Worm (Caenorhabditis elegans) whole organism, L1 larva: ENCODE results near the gene E02H4.7.

ENCODE experiments used
- C04F5.9 ChIP-seq: sonication (generic microtip); optimal IDR thresholded peaks from 2 replicates; lab custom pipeline; 2016; ENCODE audit warnings: missing genetic modification characterization, missing compliant biosample characterization
- C34B4.2 ChIP-seq: sonication (generic microtip); optimal IDR thresholded peaks from 2 replicates; lab custom pipeline; 2017; ENCODE audit warnings: mild to moderate bottlenecking, missing genetic modification characterization, missing compliant biosample characterization
- F16B12.6 ChIP-seq: fragments of 150-350 bp; optimal IDR thresholded peaks from 2 replicates; lab custom pipeline; 2014; ENCODE audit warnings: missing biosample characterization, missing genetic modification characterization
- aha-1 ChIP-seq: fragments of 150-350 bp; optimal IDR thresholded peaks from 2 replicates; lab custom pipeline; 2014; ENCODE audit warnings: missing biosample characterization, missing genetic modification characterization
- alr-1 ChIP-seq: fragments of 200-800 bp; sonication (Bioruptor generic); optimal IDR thresholded peaks from 2 replicates; lab custom pipeline; 2018; ENCODE audit warnings: borderline replicate concordance, mild to moderate bottlenecking, missing genetic modification characterization, missing compliant biosample characterization
- aly-2 ChIP-seq: fragments of 150-350 bp; optimal IDR thresholded peaks from 2 replicates; lab custom pipeline; 2014; ENCODE audit warnings: missing biosample characterization, missing genetic modification characterization
- ama-1 ChIP-seq: fragments of 150-350 bp; optimal IDR thresholded peaks from 2 replicates; lab custom pipeline; 2014
- ceh-8 ChIP-seq: fragments of 200-800 bp; sonication (Bioruptor generic); optimal IDR thresholded peaks from 2 replicates; lab custom pipeline; 2018; ENCODE audit warnings: mild to moderate bottlenecking, missing genetic modification characterization, moderate library complexity, missing compliant biosample characterization
- ceh-88 ChIP-seq: fragments of 200-800 bp; sonication (Bioruptor generic); IDR thresholded peaks from 2 replicates; pipeline ENCODE4 v1.3.6; 2022; ENCODE audit warnings: missing genetic modification characterization, missing compliant biosample characterization
- ceh-90 ChIP-seq: sonication (generic microtip); optimal IDR thresholded peaks from 2 replicates; lab custom pipeline; 2016; ENCODE audit warnings: missing genetic modification characterization, missing compliant biosample characterization
- ces-1 ChIP-seq: fragments of 150-350 bp; optimal IDR thresholded peaks from 2 replicates; lab custom pipeline; 2014; ENCODE audit warnings: missing biosample characterization, missing genetic modification reagents, missing genetic modification characterization
- egl-13 ChIP-seq: sonication (generic microtip); optimal IDR thresholded peaks from 2 replicates; lab custom pipeline; 2016; ENCODE audit warnings: missing genotype, missing genetic modification reagents, missing genetic modification characterization, missing compliant biosample characterization
- egl-27 ChIP-seq, 2 experiments: fragments of 150-350 bp in 1 of 2; sonication (generic microtip); optimal IDR thresholded peaks; 3 replicates each; lab custom pipeline; 2017 to 2018; ENCODE audit warnings: missing biosample characterization in 2 of 2, missing genetic modification characterization in 2 of 2, missing genetic modification reagents in 2 of 2
- fkh-10 ChIP-seq: sonication (generic microtip); optimal IDR thresholded peaks from 2 replicates; lab custom pipeline; 2017; ENCODE audit warnings: missing biosample characterization, missing genetic modification reagents, missing genetic modification characterization
- fkh-4 ChIP-seq: sonication (generic microtip); optimal IDR thresholded peaks from 2 replicates; lab custom pipeline; 2016; ENCODE audit warnings: missing compliant biosample characterization, missing genetic modification characterization, borderline replicate concordance
- fkh-8 ChIP-seq: sonication (generic microtip); optimal IDR thresholded peaks from 2 replicates; lab custom pipeline; 2016; ENCODE audit warnings: mild to moderate bottlenecking, missing genetic modification characterization, missing compliant biosample characterization
- hpl-2 ChIP-seq: fragments of 150-350 bp; optimal IDR thresholded peaks from 2 replicates; lab custom pipeline; 2014; ENCODE audit warnings: missing biosample characterization, missing genetic modification reagents, missing genetic modification characterization
- irx-1 ChIP-seq: sonication (generic microtip); optimal IDR thresholded peaks from 2 replicates; lab custom pipeline; 2016; ENCODE audit warnings: missing genetic modification characterization, missing compliant biosample characterization
- isw-1 ChIP-seq: fragments of 200-800 bp; sonication (Bioruptor generic); IDR thresholded peaks from 2 replicates; pipeline ENCODE4 v1.3.6; 2022; ENCODE audit warnings: missing genetic modification characterization, missing compliant biosample characterization
- jun-1 ChIP-seq: fragments of 150-350 bp; optimal IDR thresholded peaks from 2 replicates; lab custom pipeline; 2014; ENCODE audit warnings: missing biosample characterization, missing genetic modification reagents, missing genetic modification characterization
- lin-15B ChIP-seq: fragments of 150-350 bp; sonication (generic microtip); optimal IDR thresholded peaks from 3 replicates; lab custom pipeline; 2014; ENCODE audit warnings: missing biosample characterization, missing genetic modification characterization
- lin-35 ChIP-seq, 2 experiments: fragments of 150-350 bp; optimal IDR thresholded peaks; 2 replicates each; lab custom pipeline; 2014; ENCODE audit warnings: missing biosample characterization in 2 of 2, missing genetic modification characterization in 2 of 2, missing genetic modification reagents in 2 of 2
- lir-3 ChIP-seq: sonication (generic microtip); optimal IDR thresholded peaks from 2 replicates; lab custom pipeline; 2016; ENCODE audit warnings: mild to moderate bottlenecking, missing genetic modification characterization, moderate library complexity, missing compliant biosample characterization; ENCODE audit not compliant: poor library complexity
- mab-9 ChIP-seq: fragments of 200-800 bp; sonication (Bioruptor generic); IDR thresholded peaks from 2 replicates; pipeline ENCODE4 v1.3.6; 2022; ENCODE audit warnings: missing genetic modification reagents, missing genetic modification characterization, missing compliant biosample characterization
- mef-2 ChIP-seq: fragments of 150-350 bp; optimal IDR thresholded peaks from 2 replicates; lab custom pipeline; 2014; ENCODE audit warnings: missing biosample characterization, missing genetic modification characterization
- nhr-11 ChIP-seq: fragments of 150-350 bp; optimal IDR thresholded peaks from 2 replicates; lab custom pipeline; 2014; ENCODE audit warnings: missing biosample characterization, missing genetic modification characterization
- nhr-19 ChIP-seq: fragments of 200-800 bp; sonication (Bioruptor generic); conservative IDR thresholded peaks from 2 replicates; pipeline ENCODE4 v1.3.6; 2022; ENCODE audit warnings: missing genetic modification characterization, missing compliant biosample characterization
- nhr-20 ChIP-seq: sonication (generic microtip); optimal IDR thresholded peaks from 2 replicates; lab custom pipeline; 2016; ENCODE audit warnings: mild to moderate bottlenecking, missing genetic modification characterization, missing compliant biosample characterization
- nhr-28 ChIP-seq: fragments of 150-350 bp; optimal IDR thresholded peaks from 2 replicates; lab custom pipeline; 2014; ENCODE audit warnings: missing biosample characterization, missing genetic modification characterization
- nhr-47 ChIP-seq: sonication (generic microtip); optimal IDR thresholded peaks from 2 replicates; lab custom pipeline; 2016; ENCODE audit warnings: mild to moderate bottlenecking, missing genetic modification characterization, moderate library complexity, missing compliant biosample characterization
- nhr-76 ChIP-seq: sonication (generic microtip); optimal IDR thresholded peaks from 2 replicates; lab custom pipeline; 2017; ENCODE audit warnings: missing biosample characterization, missing genetic modification characterization
- nhr-77 ChIP-seq: fragments of 150-350 bp; optimal IDR thresholded peaks from 2 replicates; lab custom pipeline; 2014; ENCODE audit warnings: missing biosample characterization, missing genetic modification characterization
- nhr-84 ChIP-seq: sonication (generic microtip); optimal IDR thresholded peaks from 2 replicates; lab custom pipeline; 2017; ENCODE audit warnings: missing biosample characterization, missing genetic modification characterization
- nhr-85 ChIP-seq: sonication (generic microtip); peaks from one replicate; lab custom pipeline; 2016; ENCODE audit warnings: missing genetic modification characterization, inconsistent platforms, missing compliant biosample characterization
- pag-3 ChIP-seq: sonication (generic microtip); optimal IDR thresholded peaks from 2 replicates; lab custom pipeline; 2017; ENCODE audit warnings: missing genetic modification characterization, mild to moderate bottlenecking, missing compliant biosample characterization, antibody characterized with exemption, borderline replicate concordance; ENCODE audit not compliant: insufficient read depth
- pax-3 ChIP-seq: fragments of 200-800 bp; sonication (Bioruptor generic); optimal IDR thresholded peaks from 2 replicates; lab custom pipeline; 2018; ENCODE audit warnings: mild to moderate bottlenecking, missing genetic modification characterization, moderate library complexity, missing compliant biosample characterization
- pqm-1 ChIP-seq: sonication (generic microtip); optimal IDR thresholded peaks from 3 replicates; lab custom pipeline; 2017; ENCODE audit warnings: missing biosample characterization, missing genetic modification characterization
- skn-1 ChIP-seq: fragments of 150-350 bp; optimal IDR thresholded peaks from 2 replicates; lab custom pipeline; 2014; ENCODE audit warnings: missing biosample characterization, missing genetic modification characterization
- snpc-4 ChIP-seq: fragments of 150-350 bp; optimal IDR thresholded peaks from 2 replicates; lab custom pipeline; 2014; ENCODE audit warnings: missing biosample characterization, missing genetic modification characterization
- snu-23 ChIP-seq: sonication (generic microtip); optimal IDR thresholded peaks from 2 replicates; lab custom pipeline; 2016; ENCODE audit warnings: missing genetic modification characterization, missing compliant biosample characterization
- sptf-1 ChIP-seq: fragments of 150-350 bp; optimal IDR thresholded peaks from 2 replicates; lab custom pipeline; 2014; ENCODE audit warnings: missing biosample characterization, missing genetic modification characterization
- swsn-7 ChIP-seq: sonication (generic microtip); optimal IDR thresholded peaks from 2 replicates; lab custom pipeline; 2016; ENCODE audit warnings: missing genetic modification characterization, missing compliant biosample characterization
- tbx-2 ChIP-seq: sonication (generic microtip); optimal IDR thresholded peaks from 2 replicates; lab custom pipeline; 2016; ENCODE audit warnings: missing genetic modification characterization, missing compliant biosample characterization
- unc-62 ChIP-seq: fragments of 150-350 bp; optimal IDR thresholded peaks from 2 replicates; lab custom pipeline; 2014; ENCODE audit warnings: missing biosample characterization, missing genetic modification reagents, missing genetic modification characterization
- unc-86 ChIP-seq: sonication (generic microtip); optimal IDR thresholded peaks from 2 replicates; lab custom pipeline; 2016; ENCODE audit warnings: missing genetic modification characterization, missing compliant biosample characterization
- unc-98 ChIP-seq: fragments of 200-800 bp; sonication (Bioruptor generic); IDR thresholded peaks from 2 replicates; pipeline ENCODE4 v1.3.6; 2022; ENCODE audit warnings: missing genetic modification characterization, missing compliant biosample characterization
- vab-15 ChIP-seq: sonication (generic microtip); optimal IDR thresholded peaks from 2 replicates; lab custom pipeline; 2017; ENCODE audit warnings: missing genotype, mild to moderate bottlenecking, missing genetic modification characterization, missing compliant biosample characterization
- xbp-1 ChIP-seq: sonication (generic microtip); optimal IDR thresholded peaks from 2 replicates; lab custom pipeline; 2016; ENCODE audit warnings: missing genetic modification characterization, missing compliant biosample characterization
- zip-4 ChIP-seq: fragments of 200-800 bp; sonication (Bioruptor generic); optimal IDR thresholded peaks from 2 replicates; lab custom pipeline; 2018; ENCODE audit warnings: mild to moderate bottlenecking, missing genetic modification characterization, moderate library complexity, missing compliant biosample characterization
- ztf-11 ChIP-seq, 2 experiments: sonication (generic microtip); optimal IDR thresholded peaks; 2 replicates each; lab custom pipeline; 2016 to 2017; ENCODE audit warnings: missing genetic modification characterization in 2 of 2, missing biosample characterization in 1 of 2, missing compliant biosample characterization in 1 of 2

Gene E02H4.7

DNA sequence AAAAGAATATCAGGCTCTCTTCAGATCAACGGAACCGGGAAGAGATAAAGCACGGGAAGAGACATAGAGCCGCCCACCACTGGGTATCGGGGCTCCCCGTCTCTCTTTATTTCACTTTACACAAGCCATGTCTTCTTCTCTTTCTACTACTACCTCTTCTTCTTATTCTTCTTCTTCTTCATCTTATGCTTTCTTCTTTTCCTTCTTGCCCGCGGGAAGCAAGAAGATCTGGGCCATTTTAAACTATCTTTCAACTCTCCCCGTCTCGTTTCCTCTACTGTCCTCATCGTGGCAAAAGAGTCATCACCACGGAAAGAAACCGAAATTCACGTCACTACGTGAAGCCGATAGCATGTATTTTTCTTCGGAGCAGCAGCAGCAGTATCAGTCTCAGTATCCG is 36.6 kb downstream of the E02H4.7 start (continued):
- TF ChIP-seq ceh-90 (tag; lab: Kevin White, UChicago) (no peak), pax-3 (tag; lab: Kevin White, UChicago) (no peak), sptf-1 (tag; lab: Kevin White, UChicago) (no peak), C04F5.9 (tag; lab: Kevin White, UChicago) (no peak), egl-27 (tag; optimal IDR thresholded peaks at IDR 0.05; lab: Kevin White, UChicago) (no peak), snpc-4 (no peak), fkh-10 (GFP tag; lab: Kevin White, UChicago) (no peak), pqm-1 (no peak), unc-62 (GFP tag; lab: Kevin White, UChicago) (no peak), ztf-11 (tag; optimal IDR thresholded peaks at IDR 0.05; lab: Kevin White, UChicago) (no peak), hpl-2 (GFP tag; lab: Kevin White, UChicago) (no peak), tbx-2 (tag; lab: Kevin White, UChicago) (no peak), skn-1 (tag; lab: Kevin White, UChicago) (no peak), nhr-28 (tag; lab: Kevin White, UChicago) (no peak), nhr-47 (no peak), egl-13 (no peak), alr-1 (tag; lab: Kevin White, UChicago) (no peak), ceh-8 (GFP tag; lab: Kevin White, UChicago) (no peak), nhr-77 (tag; lab: Kevin White, UChicago) (no peak), unc-98 (GFP tag; lab: Robert Waterston, UW) (no peak), pag-3 (peak; percentile 55), fkh-8 (tag; lab: Kevin White, UChicago) (no peak), mab-9 (GFP tag; lab: Robert Waterston, UW) (no peak), nhr-20 (tag; lab: Kevin White, UChicago) (peak; percentile 24), ama-1 (no peak), isw-1 (GFP tag; lab: Robert Waterston, UW) (no peak), vab-15 (tag; lab: Kevin White, UChicago) (no peak), unc-86 (tag; lab: Kevin White, UChicago) (no peak), jun-1 (tag; lab: Kevin White, UChicago) (no peak), aly-2 (no peak), nhr-84 (tag; lab: Kevin White, UChicago) (no peak), snu-23 (peak; percentile 43), nhr-11 (tag; lab: Kevin White, UChicago) (no peak), C34B4.2 (no peak)

DNA sequence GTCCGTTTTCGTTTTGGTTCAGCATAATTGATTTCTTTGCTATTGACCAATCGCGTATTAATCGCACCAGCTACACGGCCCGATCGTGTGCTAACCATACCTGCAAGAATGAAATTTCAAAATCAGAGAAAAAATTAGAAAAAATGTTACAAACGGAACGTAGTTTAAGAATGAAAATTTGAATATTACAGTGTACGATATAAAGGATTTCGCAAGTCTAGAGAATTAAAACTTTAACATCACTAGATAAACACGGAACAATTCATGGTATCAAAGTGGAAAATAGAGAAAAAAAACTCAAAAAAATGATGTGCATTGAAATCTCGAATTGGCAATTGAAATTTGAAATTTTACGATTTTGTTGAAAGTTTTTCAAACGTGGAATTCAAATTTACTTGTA is 40.5 kb downstream of the E02H4.7 start, which contains the start of gene madd-3:
madd-3 (minus strand) TSS at position 101 of the 400 bp plus-strand sequence.
- no peak for TF ChIP-seq ces-1 (GFP tag; lab: Kevin White, UChicago)
- no peak for TF ChIP-seq nhr-76 (tag; lab: Kevin White, UChicago)
- no peak for TF ChIP-seq mef-2 (tag; lab: Kevin White, UChicago)
- TF ChIP-seq snpc-4: no peak
- no peak for TF ChIP-seq lin-35 (GFP tag; optimal IDR thresholded peaks at IDR 0.05; lab: Kevin White, UChicago)
- TF ChIP-seq ama-1: no peak
- TF ChIP-seq ceh-90 (tag; lab: Kevin White, UChicago): no peak
- TF ChIP-seq, all 84 proteins: peak for 0

DNA sequence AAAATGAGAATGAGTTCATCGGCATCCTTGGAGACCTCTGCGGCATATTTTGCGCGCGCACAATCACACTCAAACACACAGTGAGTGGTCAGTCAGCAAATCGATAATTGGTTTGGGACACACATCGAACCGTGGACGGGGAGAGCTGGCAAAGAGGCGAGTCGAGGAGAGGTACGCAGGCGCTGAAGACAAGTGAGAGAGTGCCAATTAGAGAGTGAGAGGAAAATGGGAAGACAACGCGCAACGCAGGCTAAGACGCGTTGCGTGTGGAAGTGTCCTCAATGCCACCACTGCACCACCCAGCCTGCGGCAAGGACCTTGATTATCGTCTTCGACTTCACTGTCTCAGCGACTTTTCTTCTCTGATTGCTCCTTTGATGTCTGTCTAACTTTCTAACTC is 41.1 kb downstream of the E02H4.7 start:
- peak; percentile 69 for TF ChIP-seq nhr-85 (tag; lab: Kevin White, UChicago)
- TF ChIP-seq skn-1 (tag; lab: Kevin White, UChicago): peak; percentile 33
- TF ChIP-seq aha-1: no peak
- TF ChIP-seq nhr-47: peak; percentile 74
- TF ChIP-seq irx-1 (tag; lab: Kevin White, UChicago): peak; percentile 53
- peak; percentile 57 for TF ChIP-seq xbp-1 (tag; lab: Kevin White, UChicago)
- peak; percentile 38 for TF ChIP-seq F16B12.6
- TF ChIP-seq mef-2 (tag; lab: Kevin White, UChicago): no peak
- peak; percentile 75 for TF ChIP-seq swsn-7
- TF ChIP-seq lir-3 (tag; lab: Kevin White, UChicago): no peak
- peak; percentile 54 for TF ChIP-seq ceh-8 (GFP tag; lab: Kevin White, UChicago)
- no peak for TF ChIP-seq ceh-88 (GFP tag; lab: Robert Waterston, UW)
- TF ChIP-seq pag-3: peak; percentile 46
- TF ChIP-seq nhr-19 (GFP tag; lab: Robert Waterston, UW): peak; percentile 75
- TF ChIP-seq lin-15B (tag; lab: Kevin White, UChicago): no peak
- TF ChIP-seq fkh-4 (tag; lab: Kevin White, UChicago): peak; percentile 27
- peak; percentile 77 for TF ChIP-seq nhr-20 (tag; lab: Kevin White, UChicago)
- TF ChIP-seq zip-4: no peak
- no peak for TF ChIP-seq nhr-11 (tag; lab: Kevin White, UChicago)
- TF ChIP-seq jun-1 (tag; lab: Kevin White, UChicago): peak; percentile 38
- TF ChIP-seq tbx-2 (tag; lab: Kevin White, UChicago): peak; percentile 76
- peak; percentile 45 for TF ChIP-seq nhr-77 (tag; lab: Kevin White, UChicago)
